Fruit fly (Drosophila melanogaster) whole organism, embryonic: ENCODE results near the gene Art8.

Experiments
- Abd-B ChIP-seq: fragments of 200-800 bp; sonication (Bioruptor generic); optimal IDR thresholded peaks from 2 replicates; lab custom pipeline; 2018; ENCODE audit warnings: missing biosample characterization, mild to moderate bottlenecking, missing genetic modification characterization, moderate library complexity
- Atf-2 ChIP-seq: fragments of 200-800 bp; sonication (Bioruptor generic); optimal IDR thresholded peaks from 2 replicates; lab custom pipeline; 2016; ENCODE audit warnings: missing biosample characterization, missing genetic modification characterization
- Bteb2 ChIP-seq: fragments of 200-800 bp; sonication (Bioruptor generic); optimal IDR thresholded peaks from 2 replicates; lab custom pipeline; 2016; ENCODE audit warnings: missing biosample characterization, missing genetic modification characterization
- CG10959 ChIP-seq: fragments of 200-800 bp; sonication (Bioruptor generic); IDR thresholded peaks from 2 replicates; pipeline ENCODE4 v1.3.6; 2022; ENCODE audit warnings: missing biosample characterization, missing genetic modification characterization
- CG11093 ChIP-seq: fragments of 200-800 bp; sonication (Bioruptor generic); IDR thresholded peaks from 3 replicates; pipeline ENCODE4 v1.3.6; 2022; ENCODE audit warnings: missing biosample characterization, missing genetic modification characterization
- CG11723 ChIP-seq: fragments of 200-800 bp; sonication (Bioruptor generic); optimal IDR thresholded peaks from 2 replicates; lab custom pipeline; 2017; ENCODE audit warnings: missing biosample characterization, mild to moderate bottlenecking, missing genetic modification characterization
- CG14441 ChIP-seq: fragments of 200-800 bp; sonication (Bioruptor generic); IDR thresholded peaks from 2 replicates; pipeline ENCODE4 v1.3.6; 2022; ENCODE audit warnings: missing biosample characterization, missing genetic modification characterization
- CG14667 ChIP-seq: fragments of 200-800 bp; sonication (Bioruptor generic); IDR thresholded peaks from 2 replicates; pipeline ENCODE4 v1.3.6; 2022; ENCODE audit warnings: missing biosample characterization, missing genetic modification characterization
- CG1529 ChIP-seq: fragments of 200-800 bp; sonication (Bioruptor generic); optimal IDR thresholded peaks from 3 replicates; lab custom pipeline; 2018; ENCODE audit warnings: missing biosample characterization, missing genetic modification characterization
- CG17802 ChIP-seq: fragments of 200-800 bp; sonication (Bioruptor generic); optimal IDR thresholded peaks from 2 replicates; lab custom pipeline; 2018; ENCODE audit warnings: missing biosample characterization, mild to moderate bottlenecking, missing genetic modification characterization, moderate library complexity
- CG18599 ChIP-seq: fragments of 200-800 bp; sonication (Bioruptor generic); optimal IDR thresholded peaks from 3 replicates; lab custom pipeline; 2017; ENCODE audit warnings: missing biosample characterization, missing genetic modification characterization, mild to moderate bottlenecking, moderate library complexity, missing genetic modification reagents
- CG31441 ChIP-seq: fragments of 200-800 bp; sonication (Bioruptor generic); IDR thresholded peaks from 2 replicates; pipeline ENCODE4 v1.3.6; 2022; ENCODE audit warnings: missing biosample characterization, missing genetic modification characterization
- CG3163 ChIP-seq: fragments of 200-800 bp; sonication (Bioruptor generic); optimal IDR thresholded peaks from 3 replicates; lab custom pipeline; 2016; ENCODE audit warnings: missing biosample characterization, missing genetic modification characterization
- CG33557 ChIP-seq: fragments of 200-800 bp; sonication (Bioruptor generic); optimal IDR thresholded peaks from 2 replicates; lab custom pipeline; 2019; ENCODE audit warnings: missing biosample characterization, mild to moderate bottlenecking, missing genetic modification characterization, moderate library complexity
- CG34376 ChIP-seq: fragments of 200-800 bp; sonication (Bioruptor generic); optimal IDR thresholded peaks from 2 replicates; lab custom pipeline; 2018; ENCODE audit warnings: missing biosample characterization, mild to moderate bottlenecking, missing genetic modification characterization
- CG3847 ChIP-seq: fragments of 200-800 bp; sonication (Bioruptor generic); IDR thresholded peaks from 2 replicates; pipeline ENCODE4 v1.3.6; 2022; ENCODE audit warnings: missing biosample characterization, missing genetic modification characterization
- CG4328 ChIP-seq: fragments of 200-800 bp; sonication (Bioruptor generic); optimal IDR thresholded peaks from 3 replicates; lab custom pipeline; 2017; ENCODE audit warnings: missing biosample characterization, missing genetic modification reagents, missing genetic modification characterization
- CG4404 ChIP-seq: fragments of 200-800 bp; sonication (Bioruptor generic); IDR thresholded peaks from 2 replicates; pipeline ENCODE4 v1.3.6; 2022; ENCODE audit warnings: missing biosample characterization, missing genetic modification characterization
- CG4730 ChIP-seq: fragments of 200-800 bp; sonication (Bioruptor generic); IDR thresholded peaks from 2 replicates; pipeline ENCODE4 v1.3.6; 2022; ENCODE audit warnings: missing biosample characterization, missing genetic modification characterization
- CG4820 ChIP-seq: fragments of 200-800 bp; sonication (Bioruptor generic); optimal IDR thresholded peaks from 3 replicates; lab custom pipeline; 2016; ENCODE audit warnings: missing biosample characterization, missing genetic modification characterization
- CG6689 ChIP-seq: fragments of 200-800 bp; sonication (Bioruptor generic); IDR thresholded peaks from 2 replicates; pipeline ENCODE4 v1.3.6; 2022; ENCODE audit warnings: missing biosample characterization, missing genetic modification characterization
- CG7839 ChIP-seq: fragments of 200-800 bp; sonication (Bioruptor generic); optimal IDR thresholded peaks from 3 replicates; lab custom pipeline; 2018; ENCODE audit warnings: missing biosample characterization, mild to moderate bottlenecking, missing genetic modification characterization, moderate library complexity
- CG7987 ChIP-seq: fragments of 200-800 bp; sonication (Bioruptor generic); optimal IDR thresholded peaks from 2 replicates; lab custom pipeline; 2018; ENCODE audit warnings: missing biosample characterization, mild to moderate bottlenecking, missing genetic modification characterization, moderate library complexity
- Drgx ChIP-seq: fragments of 200-800 bp; sonication (Bioruptor generic); IDR thresholded peaks from 2 replicates; pipeline ENCODE4 v1.3.6; 2022; ENCODE audit warnings: missing biosample characterization, missing genetic modification characterization
- Gsc ChIP-seq: fragments of 200-800 bp; sonication (Bioruptor generic); IDR thresholded peaks from 2 replicates; pipeline ENCODE4 v1.3.6; 2022; ENCODE audit warnings: missing biosample characterization, missing genetic modification characterization
- Hey ChIP-seq: fragments of 200-800 bp; sonication (Bioruptor generic); optimal IDR thresholded peaks from 3 replicates; lab custom pipeline; 2018; ENCODE audit warnings: missing biosample characterization, mild to moderate bottlenecking, missing genetic modification characterization
- Neu2 ChIP-seq: fragments of 200-800 bp; sonication (Bioruptor generic); optimal IDR thresholded peaks from 3 replicates; lab custom pipeline; 2016; ENCODE audit warnings: missing biosample characterization, missing genetic modification characterization, borderline replicate concordance
- Spps ChIP-seq: fragments of 200-800 bp; sonication (Bioruptor generic); optimal IDR thresholded peaks from 2 replicates; lab custom pipeline; 2018; ENCODE audit warnings: missing biosample characterization, mild to moderate bottlenecking, missing genetic modification characterization
- Xbp1 ChIP-seq: fragments of 200-800 bp; sonication (Bioruptor generic); optimal IDR thresholded peaks from 3 replicates; lab custom pipeline; 2016; ENCODE audit warnings: missing biosample characterization, mild to moderate bottlenecking, missing genetic modification characterization
- amos ChIP-seq: fragments of 200-800 bp; sonication (Bioruptor generic); IDR thresholded peaks from 2 replicates; pipeline ENCODE4 v1.3.6; 2022; ENCODE audit warnings: missing biosample characterization, missing genetic modification characterization; ENCODE audit not compliant: partially characterized antibody
- ap ChIP-seq: fragments of 200-800 bp; sonication (Bioruptor generic); IDR thresholded peaks from 2 replicates; pipeline ENCODE4 v1.3.6; 2022; ENCODE audit warnings: missing biosample characterization, missing genetic modification characterization
- bbx ChIP-seq: fragments of 200-800 bp; sonication (Bioruptor generic); IDR thresholded peaks from 2 replicates; pipeline ENCODE4 v1.3.6; 2022; ENCODE audit warnings: missing biosample characterization, missing genetic modification characterization; ENCODE audit not compliant: partially characterized antibody
- caup ChIP-seq: fragments of 200-800 bp; sonication (Bioruptor generic); optimal IDR thresholded peaks from 3 replicates; lab custom pipeline; 2017; ENCODE audit warnings: missing biosample characterization, mild to moderate bottlenecking, missing genetic modification characterization, moderate library complexity; ENCODE audit not compliant: severe bottlenecking
- dimm ChIP-seq: fragments of 200-800 bp; sonication (Bioruptor generic); IDR thresholded peaks from 2 replicates; pipeline ENCODE4 v1.3.6; 2022; ENCODE audit warnings: missing biosample characterization, missing genetic modification characterization
- exex ChIP-seq: fragments of 200-800 bp; sonication (Bioruptor generic); optimal IDR thresholded peaks from 4 replicates; lab custom pipeline; 2018; ENCODE audit warnings: missing biosample characterization, mild to moderate bottlenecking, missing genetic modification characterization, moderate library complexity
- fd102C ChIP-seq: fragments of 200-800 bp; sonication (Bioruptor generic); optimal IDR thresholded peaks from 2 replicates; lab custom pipeline; 2018; ENCODE audit warnings: missing biosample characterization, mild to moderate bottlenecking, missing genetic modification characterization, moderate library complexity
- grau ChIP-seq: fragments of 200-800 bp; optimal IDR thresholded peaks from 3 replicates; lab custom pipeline; 2019; ENCODE audit warnings: missing biosample characterization, mild to moderate bottlenecking, missing genetic modification characterization, moderate library complexity
- her ChIP-seq: fragments of 200-800 bp; sonication (Bioruptor generic); optimal IDR thresholded peaks from 2 replicates; lab custom pipeline; 2016; ENCODE audit warnings: missing biosample characterization, missing genetic modification characterization
- ind ChIP-seq: fragments of 200-800 bp; sonication (Bioruptor generic); optimal IDR thresholded peaks from 3 replicates; lab custom pipeline; 2016; ENCODE audit warnings: missing biosample characterization, missing genetic modification characterization
- inv ChIP-seq: fragments of 200-800 bp; sonication (Bioruptor generic); IDR thresholded peaks from 2 replicates; pipeline ENCODE4 v1.3.6; 2022; ENCODE audit warnings: missing biosample characterization, missing genetic modification characterization; ENCODE audit not compliant: partially characterized antibody
- kay ChIP-seq: fragments of 200-800 bp; sonication (Bioruptor generic); optimal IDR thresholded peaks from 2 replicates; lab custom pipeline; 2016; ENCODE audit warnings: missing biosample characterization, missing genetic modification characterization
- ken ChIP-seq: fragments of 200-800 bp; sonication (Bioruptor generic); IDR thresholded peaks from 3 replicates; pipeline ENCODE4 v1.3.6; 2022; ENCODE audit warnings: missing biosample characterization, missing genetic modification characterization
- lola ChIP-seq, 3 experiments: fragments of >200 bp in 2 of 3; fragments of 200-800 bp in 1 of 3; sonication (Bioruptor generic) in 1 of 3; optimal IDR thresholded peaks; 2 replicates each; lab custom pipeline; 2017 to 2019; ENCODE audit warnings: missing biosample characterization in 3 of 3, missing genetic modification characterization in 3 of 3, mild to moderate bottlenecking in 1 of 3, moderate library complexity in 1 of 3
- mam ChIP-seq: fragments of 200-800 bp; sonication (Bioruptor generic); optimal IDR thresholded peaks from 3 replicates; lab custom pipeline; 2016; ENCODE audit warnings: missing biosample characterization, missing genetic modification characterization
- otp ChIP-seq: fragments of 200-800 bp; sonication (Bioruptor generic); IDR thresholded peaks from 3 replicates; pipeline ENCODE4, ENCODE4 v1.3.6; 2022; ENCODE audit warnings: missing biosample characterization, missing genetic modification characterization
- pb ChIP-seq: fragments of 200-800 bp; sonication (Bioruptor generic); optimal IDR thresholded peaks from 3 replicates; lab custom pipeline; 2016; ENCODE audit warnings: missing biosample characterization, missing genetic modification characterization
- run ChIP-seq: fragments of 200-800 bp; sonication (Bioruptor generic); optimal IDR thresholded peaks from 3 replicates; lab custom pipeline; 2018; ENCODE audit warnings: missing biosample characterization, mild to moderate bottlenecking, missing genetic modification characterization
- ssp ChIP-seq: fragments of 200-800 bp; sonication (Bioruptor generic); IDR thresholded peaks from 2 replicates; pipeline ENCODE4 v1.3.6; 2022; ENCODE audit warnings: missing biosample characterization, missing genetic modification characterization
- stc ChIP-seq: fragments of 200-800 bp; sonication (Bioruptor generic); IDR thresholded peaks from 2 replicates; pipeline ENCODE4 v1.3.6; 2022; ENCODE audit warnings: missing biosample characterization, missing genetic modification characterization
- yki ChIP-seq: fragments of >200 bp; optimal IDR thresholded peaks from 3 replicates; lab custom pipeline; 2018
- zfh2 ChIP-seq: fragments of 200-800 bp; sonication (Bioruptor generic); optimal IDR thresholded peaks from 2 replicates; lab custom pipeline; 2016; ENCODE audit warnings: missing biosample characterization, missing genetic modification characterization

Gene Art8

dm6 chr2L:11010999-11011398 lies at the start of gene Art8, which contains the start of gene dUTPase (continued):
- TF ChIP-seq CG14667 = peak; percentile 48; the same call in 1 of the 2 replicates
- peak; percentile 45 for TF ChIP-seq Bteb2
- TF ChIP-seq caup (GFP tag; lab: Kevin White, UChicago) = peak; percentile 61
- peak; percentile 54; the same call in 1 of the 2 replicates for TF ChIP-seq stc (GFP tag; lab: Robert Waterston, UW)
- no peak for TF ChIP-seq CG3163 (GFP tag; lab: Kevin White, UChicago)
- no peak for TF ChIP-seq fd102C
- peak; percentile 53 for TF ChIP-seq zfh2
- TF ChIP-seq CG17802 (tag; lab: Kevin White, UChicago) = no peak
- TF ChIP-seq Xbp1 (GFP tag; lab: Kevin White, UChicago) = peak; percentile 79
- no peak for TF ChIP-seq Neu2 (GFP tag; lab: Kevin White, UChicago)
- TF ChIP-seq CG4404 (GFP tag; lab: Robert Waterston, UW) = peak; percentile 52; the same call in 1 of the 2 replicates
- TF ChIP-seq pb (GFP tag; lab: Kevin White, UChicago) = no peak
- peak; percentile 35; the same call in 1 of the 3 replicates for TF ChIP-seq otp
- TF ChIP-seq CG11093 (GFP tag; lab: Robert Waterston, UW) = no peak
- peak; percentile 56 for TF ChIP-seq CG6689 (GFP tag; lab: Robert Waterston, UW)
- TF ChIP-seq exex (tag; lab: Kevin White, UChicago) = peak; percentile 45
- peak; percentile 3 for TF ChIP-seq CG11723 (GFP tag; lab: Kevin White, UChicago)
- peak; percentile 87 for TF ChIP-seq amos (GFP tag; lab: Robert Waterston, UW)
- no peak for TF ChIP-seq CG18599 (GFP tag; lab: Kevin White, UChicago)
- TF ChIP-seq ken (GFP tag; lab: Robert Waterston, UW) = peak; percentile 62; the same call in 1 of the 3 replicates
- no peak for TF ChIP-seq dimm (GFP tag; lab: Robert Waterston, UW)
- TF ChIP-seq run (tag; lab: Kevin White, UChicago) = no peak
- TF ChIP-seq lola (GFP tag; optimal IDR thresholded peaks at IDR 0.05; lab: Kevin White, UChicago) = peak in 1 of 3 experiments; percentile 78
- TF ChIP-seq inv (GFP tag; lab: Robert Waterston, UW) = peak; percentile 77
- TF ChIP-seq CG10959 (GFP tag; lab: Robert Waterston, UW) = peak; percentile 23; the same call in 1 of the 2 replicates
- peak; percentile 83 for TF ChIP-seq CG3847 (GFP tag; lab: Robert Waterston, UW)
- peak; percentile 42; the same call in 1 of the 2 replicates for TF ChIP-seq ssp
- peak; percentile 46 for TF ChIP-seq mam (GFP tag; lab: Kevin White, UChicago)
- TF ChIP-seq Abd-B = no peak
- no peak for TF ChIP-seq Atf-2 (GFP tag; lab: Kevin White, UChicago)
- TF ChIP-seq ind (GFP tag; lab: Kevin White, UChicago) = peak; percentile 77
- peak; percentile 21 for TF ChIP-seq CG4328 (GFP tag; lab: Kevin White, UChicago)
- TF ChIP-seq CG34376 (GFP tag; lab: Kevin White, UChicago) = peak; percentile 58
- TF ChIP-seq Spps (tag; lab: Kevin White, UChicago) = peak; percentile 48
- no peak for TF ChIP-seq Drgx
- peak; percentile 48 for TF ChIP-seq CG14441 (GFP tag; lab: Robert Waterston, UW)
- TF ChIP-seq CG4820 (GFP tag; lab: Kevin White, UChicago) = peak; percentile 59
- TF ChIP-seq kay (GFP tag; lab: Kevin White, UChicago) = peak; percentile 68
- TF ChIP-seq Hey (tag; lab: Kevin White, UChicago) = no peak
- TF ChIP-seq grau = peak; percentile 76
- TF ChIP-seq CG7839 = peak; percentile 66
- TF ChIP-seq CG33557 (GFP tag; lab: Kevin White, UChicago) = peak; percentile 15
- TF ChIP-seq her (GFP tag; lab: Kevin White, UChicago) = no peak
- TF ChIP-seq CG7987 = no peak
- TF ChIP-seq bbx (GFP tag; lab: Robert Waterston, UW) = peak; percentile 79
- peak; percentile 22; the same call in 1 of the 2 replicates for TF ChIP-seq ap (GFP tag; lab: Robert Waterston, UW)
- TF ChIP-seq CG31441 (GFP tag; lab: Robert Waterston, UW) = no peak; the same call in none of the 2 replicates
- TF ChIP-seq CG4730 = peak; percentile 61
- no peak for TF ChIP-seq Gsc (GFP tag; lab: Robert Waterston, UW)
- TF ChIP-seq yki (lab: Kevin White, UChicago) = no peak
- TF ChIP-seq CG1529 (GFP tag; lab: Kevin White, UChicago) = peak; percentile 9
